Fruit fly (Drosophila melanogaster): ENCODE results near the gene brwl.

brwl gene

DNA sequence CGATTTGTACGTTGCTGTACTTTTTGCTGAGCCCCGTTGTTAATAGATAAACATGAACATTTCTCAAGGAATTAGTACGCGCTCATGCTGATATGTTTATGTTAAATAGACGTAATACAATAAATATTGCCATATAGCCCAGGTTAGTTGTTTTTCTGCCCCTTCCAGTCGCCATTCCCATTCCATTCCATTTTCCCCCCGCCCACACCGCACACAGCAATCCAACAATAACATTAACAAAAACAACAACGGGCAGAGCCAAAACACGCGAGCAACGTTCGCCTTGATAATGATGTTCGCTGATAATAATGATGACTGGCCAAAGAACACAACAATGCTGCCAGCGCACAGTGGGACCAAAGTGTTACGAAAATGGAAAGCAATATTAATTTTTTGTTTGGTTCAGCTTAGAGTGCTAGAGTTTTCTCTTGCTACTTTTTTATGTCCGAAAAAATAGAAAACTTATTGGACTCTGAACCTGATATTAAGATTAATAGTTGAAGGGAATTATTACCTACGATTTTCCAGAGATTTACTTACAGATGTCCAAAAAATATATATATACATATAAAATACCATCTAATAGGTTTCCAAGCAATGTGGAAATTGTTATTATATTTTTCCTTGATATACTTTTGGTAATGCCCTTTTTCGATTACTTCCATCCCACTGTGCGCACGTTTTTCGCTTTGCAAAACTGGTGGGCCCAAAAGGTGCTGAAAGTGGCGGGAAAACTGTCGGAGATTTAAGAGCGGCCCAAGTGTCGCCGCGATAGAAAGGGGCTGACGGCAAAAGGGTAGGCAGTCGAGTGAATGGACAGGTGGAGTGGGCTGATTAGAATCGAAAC is 1.1 kb downstream of the brwl start (continued):
- TF ChIP-seq unpg (GFP tag; optimal IDR thresholded peaks at IDR 0.05), result peak; percentile 96
- TF ChIP-seq CG17328 (GFP tag; IDR thresholded peaks at IDR 0.05), result peak; percentile 88
- peak in 1 of 2 experiments; percentile 89 for TF ChIP-seq Dfd (GFP tag; optimal IDR thresholded peaks at IDR 0.05)
- peak in 1 of 2 experiments; percentile 24 for TF ChIP-seq eve (GFP tag; optimal IDR thresholded peaks at IDR 0.05)
- peak in 1 of 2 experiments; percentile 76 for TF ChIP-seq tll (GFP tag; optimal IDR thresholded peaks at IDR 0.05)
- peak; percentile 72 for TF ChIP-seq ttk (GFP tag; IDR thresholded peaks at IDR 0.05)
- peak; percentile 87 for TF ChIP-seq CG2202 (tag; optimal IDR thresholded peaks at IDR 0.05)
- TF ChIP-seq Taf1 (GFP tag; IDR thresholded peaks at IDR 0.05), result peak; percentile 82
- peak; percentile 91 for TF ChIP-seq CG1529 (GFP tag; optimal IDR thresholded peaks at IDR 0.05)
- peak; percentile 95 for TF ChIP-seq CG12299 (tag; optimal IDR thresholded peaks at IDR 0.05)
- TF ChIP-seq dpn (GFP tag; optimal IDR thresholded peaks at IDR 0.05), result peak; percentile 86 to 94
- peak; percentile 93 for TF ChIP-seq ATbp (GFP tag; optimal IDR thresholded peaks at IDR 0.05)
- TF ChIP-seq sens-2 (GFP tag; IDR thresholded peaks at IDR 0.05), result peak; percentile 70
- peak; percentile 87 for TF ChIP-seq ac (GFP tag; optimal IDR thresholded peaks at IDR 0.05)
- peak; percentile 91 for TF ChIP-seq ewg (GFP tag; optimal IDR thresholded peaks at IDR 0.05)
- TF ChIP-seq hb (GFP tag; IDR thresholded peaks at IDR 0.05; ENCODE audit: partially characterized antibody), result peak; percentile 49; the same call in 1 of the 3 replicates
- TF ChIP-seq CG31441 (GFP tag; IDR thresholded peaks at IDR 0.05), result peak; percentile 99
- peak; percentile 94 for TF ChIP-seq CG4820 (GFP tag; optimal IDR thresholded peaks at IDR 0.05)
- peak; percentile 73 for TF ChIP-seq CG2889 (GFP tag; IDR thresholded peaks at IDR 0.05)
- peak; percentile 94 for TF ChIP-seq ind (GFP tag; optimal IDR thresholded peaks at IDR 0.05)
- peak; percentile 85 for TF ChIP-seq esg (GFP tag; conservative IDR thresholded peaks at IDR 0.05)
- TF ChIP-seq CG4854 (GFP tag; optimal IDR thresholded peaks at IDR 0.05), result peak; percentile 87
- TF ChIP-seq CG13424 (tag; optimal IDR thresholded peaks at IDR 0.05), result peak; percentile 96
- TF ChIP-seq da (GFP tag; optimal IDR thresholded peaks at IDR 0.05), result peak; percentile 21
- TF ChIP-seq CG11398 (GFP tag; optimal IDR thresholded peaks at IDR 0.05), result peak; percentile 38
- no peak for TF ChIP-seq fd64A (GFP tag; optimal IDR thresholded peaks at IDR 0.05)
- peak; percentile 63 for TF ChIP-seq chm (GFP tag; IDR thresholded peaks at IDR 0.05)
- peak; percentile 96 for TF ChIP-seq CG34376 (GFP tag; optimal IDR thresholded peaks at IDR 0.05)
- TF ChIP-seq Ets97D (GFP tag; optimal IDR thresholded peaks at IDR 0.05), result peak; percentile 76
- TF ChIP-seq nerfin-2 (GFP tag; IDR thresholded peaks at IDR 0.05; ENCODE audit: partially characterized antibody), result no peak
- peak; percentile 52 for TF ChIP-seq sima (GFP tag; optimal IDR thresholded peaks at IDR 0.05)
- peak; percentile 69 for TF ChIP-seq CG3995 (GFP tag; optimal IDR thresholded peaks at IDR 0.05)
- TF ChIP-seq Dip3 (GFP tag; optimal IDR thresholded peaks at IDR 0.05), result peak; percentile 85
- peak; percentile 17 for TF ChIP-seq ab (GFP tag; optimal IDR thresholded peaks at IDR 0.05)
- TF ChIP-seq pho (GFP tag; optimal IDR thresholded peaks at IDR 0.05), result peak; percentile 81
- peak; percentile 81 for TF ChIP-seq CG11560 (tag; IDR thresholded peaks at IDR 0.05)
- peak; percentile 93 for TF ChIP-seq Blimp-1 (GFP tag; optimal IDR thresholded peaks at IDR 0.05)
- peak; percentile 78 for TF ChIP-seq peb (GFP tag; IDR thresholded peaks at IDR 0.05)
- TF ChIP-seq CG8944 (GFP tag; optimal IDR thresholded peaks at IDR 0.05), result peak; percentile 73
- TF ChIP-seq org-1 (GFP tag; optimal IDR thresholded peaks at IDR 0.05), result peak; percentile 97
- TF ChIP-seq CG9609 (GFP tag; optimal IDR thresholded peaks at IDR 0.05), result peak; percentile 72
- TF ChIP-seq CG7839 (tag; optimal IDR thresholded peaks at IDR 0.05), result peak; percentile 98
- peak; percentile 82 for TF ChIP-seq H15 (GFP tag; IDR thresholded peaks at IDR 0.05)
- peak; percentile 97 for TF ChIP-seq CG18476 (GFP tag; optimal IDR thresholded peaks at IDR 0.05)
- TF ChIP-seq CG3065 (GFP tag; optimal IDR thresholded peaks at IDR 0.05), result peak; percentile 78
- TF ChIP-seq CG12942 (GFP tag; optimal IDR thresholded peaks at IDR 0.05), result peak; percentile 91
- TF ChIP-seq Usf (GFP tag; optimal IDR thresholded peaks at IDR 0.05), result peak; percentile 94
- peak; percentile 91 for TF ChIP-seq B-H2 (GFP tag; optimal IDR thresholded peaks at IDR 0.05)
- peak; percentile 88 for TF ChIP-seq CG3407 (GFP tag; optimal IDR thresholded peaks at IDR 0.05)
